Worm (Caenorhabditis elegans) whole organism, early embryonic: ENCODE measurements around the gene lon-3.

Experiments
- B0310.2 ChIP-seq: sonication (generic microtip); optimal IDR thresholded peaks from 2 replicates; lab custom pipeline; 2016; ENCODE audit warnings: mild to moderate bottlenecking, missing genetic modification characterization, missing compliant biosample characterization
- F13C5.2 ChIP-seq: sonication (generic microtip); optimal IDR thresholded peaks from 2 replicates; lab custom pipeline; 2017; ENCODE audit warnings: mild to moderate bottlenecking, missing genetic modification characterization, inconsistent platforms, missing compliant biosample characterization
- aly-1 ChIP-seq: sonication (generic microtip); optimal IDR thresholded peaks from 2 replicates; lab custom pipeline; 2016; ENCODE audit warnings: missing genetic modification characterization, missing compliant biosample characterization
- ama-1 ChIP-seq: fragments of 150-350 bp; optimal IDR thresholded peaks from 2 replicates; lab custom pipeline; 2014
- ceh-13 ChIP-seq: fragments of 200-800 bp; sonication (Bioruptor generic); optimal IDR thresholded peaks from 2 replicates; lab custom pipeline; 2018; ENCODE audit warnings: mild to moderate bottlenecking, missing genetic modification characterization, missing compliant biosample characterization
- ceh-36 ChIP-seq: sonication (generic microtip); optimal IDR thresholded peaks from 2 replicates; lab custom pipeline; 2016; ENCODE audit warnings: missing genetic modification characterization, inconsistent platforms, missing compliant biosample characterization
- ets-7 ChIP-seq: sonication (generic microtip); optimal IDR thresholded peaks from 2 replicates; lab custom pipeline; 2016; ENCODE audit warnings: missing genotype, missing genetic modification characterization, missing compliant biosample characterization
- flt-1 ChIP-seq: fragments of 200-800 bp; sonication (Bioruptor generic); IDR thresholded peaks from 2 replicates; pipeline ENCODE4 v1.3.6; 2022; ENCODE audit warnings: missing genetic modification characterization, missing compliant biosample characterization
- hmbx-1 ChIP-seq: sonication (generic microtip); optimal IDR thresholded peaks from 2 replicates; lab custom pipeline; 2016; ENCODE audit warnings: mild to moderate bottlenecking, missing genetic modification characterization, missing compliant biosample characterization
- hmg-4 ChIP-seq: fragments of 200-800 bp; sonication (Bioruptor generic); optimal IDR thresholded peaks from 2 replicates; lab custom pipeline; 2018; ENCODE audit warnings: mild to moderate bottlenecking, missing genetic modification characterization, missing compliant biosample characterization
- hnd-1 ChIP-seq: sonication (generic microtip); optimal IDR thresholded peaks from 2 replicates; lab custom pipeline; 2016; ENCODE audit warnings: missing genetic modification characterization, missing compliant biosample characterization
- pes-1 ChIP-seq: fragments of 200-800 bp; sonication (Bioruptor generic); IDR thresholded peaks from 2 replicates; pipeline ENCODE4 v1.3.6; 2022; ENCODE audit warnings: missing genetic modification reagents, missing genetic modification characterization, missing compliant biosample characterization
- scrt-1 ChIP-seq: fragments of 200-800 bp; sonication (Bioruptor generic); IDR thresholded peaks from 2 replicates; pipeline ENCODE4 v1.3.6; 2022; ENCODE audit warnings: missing genetic modification characterization, missing compliant biosample characterization
- sea-1 ChIP-seq: fragments of 200-800 bp; sonication (Bioruptor generic); conservative IDR thresholded peaks from 2 replicates; pipeline ENCODE4 v1.3.6; 2022; ENCODE audit warnings: missing genetic modification characterization, missing compliant biosample characterization
- tbx-11 ChIP-seq: fragments of 200-800 bp; sonication (Bioruptor generic); IDR thresholded peaks from 2 replicates; pipeline ENCODE4 v1.3.6; 2022; ENCODE audit warnings: missing genetic modification characterization, missing compliant biosample characterization
- tbx-37 ChIP-seq: fragments of 200-800 bp; sonication (Bioruptor generic); conservative IDR thresholded peaks from 2 replicates; pipeline ENCODE4 v1.3.6; 2022; ENCODE audit warnings: missing genetic modification reagents, missing genetic modification characterization, missing compliant biosample characterization
- tra-4 ChIP-seq: sonication (generic microtip); optimal IDR thresholded peaks from 2 replicates; lab custom pipeline; 2017; ENCODE audit warnings: missing genetic modification characterization, missing compliant biosample characterization

Gene lon-3

ce11 chrV:12154554-12154953 is 43.9 kb downstream of the lon-3 start, which contains the start of gene C27A7.9:
C27A7.9 (minus strand) TSS chrV:12154654.
- TF ChIP-seq F13C5.2 (tag; lab: Kevin White, UChicago) = no peak
- TF ChIP-seq ama-1 = no peak

- TF ChIP-seq pes-1 (no peak), hmg-4 (GFP tag; lab: Kevin White, UChicago) (no peak)
These were observed 44.7 kb downstream of the lon-3 start for ce11 chrV:12153784-12154183.

ce11 chrV:12152857-12153256 is 45.6 kb downstream of the lon-3 start, which contains the start of gene C27A7.8:
C27A7.8 (plus strand) TSS chrV:12153157.
- TF ChIP-seq aly-1 (tag; lab: Kevin White, UChicago) (no peak), ets-7 (no peak), ceh-36 (tag; lab: Kevin White, UChicago) (no peak), pes-1 (no peak), B0310.2 (no peak), tra-4 (tag; lab: Kevin White, UChicago) (no peak), flt-1 (GFP tag; lab: Robert Waterston, UW) (no peak), scrt-1 (GFP tag; lab: Robert Waterston, UW) (no peak), ama-1 (no peak), hmg-4 (GFP tag; lab: Kevin White, UChicago) (no peak), ceh-13 (GFP tag; lab: Kevin White, UChicago) (no peak), sea-1 (no peak), hmbx-1 (no peak), F13C5.2 (tag; lab: Kevin White, UChicago) (no peak), tbx-11 (no peak), hnd-1 (tag; lab: Kevin White, UChicago) (no peak), tbx-37 (GFP tag; lab: Robert Waterston, UW) (no peak)

ce11 chrV:12150607-12151006 is 47.8 kb downstream of the lon-3 start, which contains the start of gene che-11:
che-11 (minus strand) TSS chrV:12150707.
- TF ChIP-seq scrt-1 (GFP tag; lab: Robert Waterston, UW) (no peak), B0310.2 (no peak), tbx-11 (no peak), ets-7 (no peak), ama-1 (no peak), hnd-1 (tag; lab: Kevin White, UChicago) (no peak), ceh-13 (GFP tag; lab: Kevin White, UChicago) (no peak), sea-1 (no peak), flt-1 (GFP tag; lab: Robert Waterston, UW) (no peak), tbx-37 (GFP tag; lab: Robert Waterston, UW) (no peak), ceh-36 (tag; lab: Kevin White, UChicago) (no peak), tra-4 (tag; lab: Kevin White, UChicago) (no peak), aly-1 (tag; lab: Kevin White, UChicago) (no peak), F13C5.2 (tag; lab: Kevin White, UChicago) (no peak), hmbx-1 (no peak), hmg-4 (GFP tag; lab: Kevin White, UChicago) (no peak), pes-1 (no peak)
